Worm (Caenorhabditis elegans) whole organism, L1 larva: ENCODE results near the gene cyp-35B3.
A peak's percentile ranks its signal among the peaks of the same experiment; 100 is the strongest.

Source experiments
- C04F5.9 ChIP-seq: sonication (generic microtip); optimal IDR thresholded peaks from 2 replicates; lab custom pipeline; 2016; ENCODE audit warnings: missing genetic modification characterization, missing compliant biosample characterization
- F16B12.6 ChIP-seq: fragments of 150-350 bp; optimal IDR thresholded peaks from 2 replicates; lab custom pipeline; 2014; ENCODE audit warnings: missing biosample characterization, missing genetic modification characterization
- Y116A8C.19 ChIP-seq: sonication (generic microtip); optimal IDR thresholded peaks from 2 replicates; lab custom pipeline; 2016; ENCODE audit warnings: missing compliant biosample characterization, missing genetic modification characterization, borderline replicate concordance
- aha-1 ChIP-seq: fragments of 150-350 bp; optimal IDR thresholded peaks from 2 replicates; lab custom pipeline; 2014; ENCODE audit warnings: missing biosample characterization, missing genetic modification characterization
- alr-1 ChIP-seq: fragments of 200-800 bp; sonication (Bioruptor generic); optimal IDR thresholded peaks from 2 replicates; lab custom pipeline; 2018; ENCODE audit warnings: borderline replicate concordance, mild to moderate bottlenecking, missing genetic modification characterization, missing compliant biosample characterization
- aly-2 ChIP-seq: fragments of 150-350 bp; optimal IDR thresholded peaks from 2 replicates; lab custom pipeline; 2014; ENCODE audit warnings: missing biosample characterization, missing genetic modification characterization
- ama-1 ChIP-seq: fragments of 150-350 bp; optimal IDR thresholded peaks from 2 replicates; lab custom pipeline; 2014
- blmp-1 ChIP-seq: fragments of 150-350 bp; optimal IDR thresholded peaks from 2 replicates; lab custom pipeline; 2014; ENCODE audit warnings: missing biosample characterization, missing genetic modification characterization
- ceh-63 ChIP-seq: fragments of 200-800 bp; sonication (Bioruptor generic); optimal IDR thresholded peaks from 2 replicates; lab custom pipeline; 2018; ENCODE audit warnings: mild to moderate bottlenecking, missing genetic modification characterization, missing compliant biosample characterization
- ceh-8 ChIP-seq: fragments of 200-800 bp; sonication (Bioruptor generic); optimal IDR thresholded peaks from 2 replicates; lab custom pipeline; 2018; ENCODE audit warnings: mild to moderate bottlenecking, missing genetic modification characterization, moderate library complexity, missing compliant biosample characterization
- dpl-1 ChIP-seq, 3 experiments: fragments of 150-350 bp in 2 of 3; sonication (generic microtip) in 1 of 3; optimal IDR thresholded peaks; 2 replicates each; lab custom pipeline; 2014 to 2017; ENCODE audit warnings: missing biosample characterization in 3 of 3, missing genetic modification characterization in 3 of 3, missing genetic modification reagents in 3 of 3
- dsc-1 ChIP-seq: sonication (generic microtip); optimal IDR thresholded peaks from 2 replicates; lab custom pipeline; 2016; ENCODE audit warnings: mild to moderate bottlenecking, missing genetic modification characterization, missing compliant biosample characterization
- egl-13 ChIP-seq: sonication (generic microtip); optimal IDR thresholded peaks from 2 replicates; lab custom pipeline; 2016; ENCODE audit warnings: missing genotype, missing genetic modification reagents, missing genetic modification characterization, missing compliant biosample characterization
- elt-2 ChIP-seq: sonication (generic microtip); optimal IDR thresholded peaks from 2 replicates; lab custom pipeline; 2016; ENCODE audit warnings: missing genetic modification characterization, mild to moderate bottlenecking, inconsistent platforms, missing compliant biosample characterization, missing genetic modification reagents
- ets-5 ChIP-seq: fragments of 200-800 bp; sonication (Bioruptor generic); IDR thresholded peaks from 2 replicates; pipeline ENCODE4 v1.3.6; 2022; ENCODE audit warnings: missing genetic modification characterization, missing compliant biosample characterization
- fkh-8 ChIP-seq: sonication (generic microtip); optimal IDR thresholded peaks from 2 replicates; lab custom pipeline; 2016; ENCODE audit warnings: mild to moderate bottlenecking, missing genetic modification characterization, missing compliant biosample characterization
- fos-1 ChIP-seq: fragments of 150-350 bp; optimal IDR thresholded peaks from 2 replicates; lab custom pipeline; 2014; ENCODE audit warnings: missing biosample characterization, missing genetic modification characterization
- hlh-4 ChIP-seq: sonication (generic microtip); optimal IDR thresholded peaks from 2 replicates; lab custom pipeline; 2016; ENCODE audit warnings: mild to moderate bottlenecking, missing genetic modification characterization, missing compliant biosample characterization
- hpl-2 ChIP-seq: fragments of 150-350 bp; optimal IDR thresholded peaks from 2 replicates; lab custom pipeline; 2014; ENCODE audit warnings: missing biosample characterization, missing genetic modification reagents, missing genetic modification characterization
- isw-1 ChIP-seq: fragments of 200-800 bp; sonication (Bioruptor generic); IDR thresholded peaks from 2 replicates; pipeline ENCODE4 v1.3.6; 2022; ENCODE audit warnings: missing genetic modification characterization, missing compliant biosample characterization
- lin-14 ChIP-seq: fragments of 200-800 bp; sonication (Bioruptor generic); optimal IDR thresholded peaks from 2 replicates; lab custom pipeline; 2018; ENCODE audit warnings: mild to moderate bottlenecking, missing genetic modification characterization, moderate library complexity, missing compliant biosample characterization
- lin-15B ChIP-seq: fragments of 150-350 bp; sonication (generic microtip); optimal IDR thresholded peaks from 3 replicates; lab custom pipeline; 2014; ENCODE audit warnings: missing biosample characterization, missing genetic modification characterization
- lin-35 ChIP-seq, 2 experiments: fragments of 150-350 bp; optimal IDR thresholded peaks; 2 replicates each; lab custom pipeline; 2014; ENCODE audit warnings: missing biosample characterization in 2 of 2, missing genetic modification characterization in 2 of 2, missing genetic modification reagents in 2 of 2
- lin-39 ChIP-seq: fragments of 150-350 bp; optimal IDR thresholded peaks from 2 replicates; lab custom pipeline; 2014; ENCODE audit warnings: missing biosample characterization, missing genetic modification reagents, missing genetic modification characterization
- lir-3 ChIP-seq: sonication (generic microtip); optimal IDR thresholded peaks from 2 replicates; lab custom pipeline; 2016; ENCODE audit warnings: mild to moderate bottlenecking, missing genetic modification characterization, moderate library complexity, missing compliant biosample characterization; ENCODE audit not compliant: poor library complexity
- lsy-2 ChIP-seq, 2 experiments: fragments of 150-350 bp; optimal IDR thresholded peaks; 2 replicates each; lab custom pipeline; 2014; ENCODE audit warnings: missing biosample characterization in 2 of 2, missing genetic modification characterization in 2 of 2
- mab-9 ChIP-seq: fragments of 200-800 bp; sonication (Bioruptor generic); IDR thresholded peaks from 2 replicates; pipeline ENCODE4 v1.3.6; 2022; ENCODE audit warnings: missing genetic modification reagents, missing genetic modification characterization, missing compliant biosample characterization
- mdl-1 ChIP-seq, 2 experiments: fragments of 150-350 bp; optimal IDR thresholded peaks; 2 replicates each; lab custom pipeline; 2014 to 2017; ENCODE audit warnings: missing biosample characterization in 2 of 2, missing genetic modification characterization in 2 of 2, inconsistent platforms in 1 of 2
- mef-2 ChIP-seq: fragments of 150-350 bp; optimal IDR thresholded peaks from 2 replicates; lab custom pipeline; 2014; ENCODE audit warnings: missing biosample characterization, missing genetic modification characterization
- mep-1 ChIP-seq: fragments of 150-350 bp; optimal IDR thresholded peaks from 2 replicates; lab custom pipeline; 2014; ENCODE audit warnings: missing biosample characterization, missing genetic modification characterization
- nhr-11 ChIP-seq: fragments of 150-350 bp; optimal IDR thresholded peaks from 2 replicates; lab custom pipeline; 2014; ENCODE audit warnings: missing biosample characterization, missing genetic modification characterization
- nhr-12 ChIP-seq: sonication (generic microtip); optimal IDR thresholded peaks from 2 replicates; lab custom pipeline; 2017; ENCODE audit warnings: missing biosample characterization, missing genetic modification characterization
- nhr-19 ChIP-seq: fragments of 200-800 bp; sonication (Bioruptor generic); conservative IDR thresholded peaks from 2 replicates; pipeline ENCODE4 v1.3.6; 2022; ENCODE audit warnings: missing genetic modification characterization, missing compliant biosample characterization
- nhr-20 ChIP-seq: sonication (generic microtip); optimal IDR thresholded peaks from 2 replicates; lab custom pipeline; 2016; ENCODE audit warnings: mild to moderate bottlenecking, missing genetic modification characterization, missing compliant biosample characterization
- nhr-77 ChIP-seq: fragments of 150-350 bp; optimal IDR thresholded peaks from 2 replicates; lab custom pipeline; 2014; ENCODE audit warnings: missing biosample characterization, missing genetic modification characterization
- nhr-84 ChIP-seq: sonication (generic microtip); optimal IDR thresholded peaks from 2 replicates; lab custom pipeline; 2017; ENCODE audit warnings: missing biosample characterization, missing genetic modification characterization
- nhr-85 ChIP-seq: sonication (generic microtip); peaks from one replicate; lab custom pipeline; 2016; ENCODE audit warnings: missing genetic modification characterization, inconsistent platforms, missing compliant biosample characterization
- nhr-90 ChIP-seq: sonication (generic microtip); optimal IDR thresholded peaks from 2 replicates; lab custom pipeline; 2016; ENCODE audit warnings: mild to moderate bottlenecking, missing genetic modification characterization, missing compliant biosample characterization; ENCODE audit not compliant: poor library complexity
- pag-3 ChIP-seq: sonication (generic microtip); optimal IDR thresholded peaks from 2 replicates; lab custom pipeline; 2017; ENCODE audit warnings: missing genetic modification characterization, mild to moderate bottlenecking, missing compliant biosample characterization, antibody characterized with exemption, borderline replicate concordance; ENCODE audit not compliant: insufficient read depth
- pax-3 ChIP-seq: fragments of 200-800 bp; sonication (Bioruptor generic); optimal IDR thresholded peaks from 2 replicates; lab custom pipeline; 2018; ENCODE audit warnings: mild to moderate bottlenecking, missing genetic modification characterization, moderate library complexity, missing compliant biosample characterization
- pqm-1 ChIP-seq: sonication (generic microtip); optimal IDR thresholded peaks from 3 replicates; lab custom pipeline; 2017; ENCODE audit warnings: missing biosample characterization, missing genetic modification characterization
- rnt-1 ChIP-seq: sonication (generic microtip); optimal IDR thresholded peaks from 2 replicates; lab custom pipeline; 2016; ENCODE audit warnings: mild to moderate bottlenecking, missing genetic modification characterization, moderate library complexity, missing compliant biosample characterization
- skn-1 ChIP-seq: fragments of 150-350 bp; optimal IDR thresholded peaks from 2 replicates; lab custom pipeline; 2014; ENCODE audit warnings: missing biosample characterization, missing genetic modification characterization
- sptf-1 ChIP-seq: fragments of 150-350 bp; optimal IDR thresholded peaks from 2 replicates; lab custom pipeline; 2014; ENCODE audit warnings: missing biosample characterization, missing genetic modification characterization
- sup-37 ChIP-seq: fragments of 200-800 bp; sonication (Bioruptor generic); optimal IDR thresholded peaks from 2 replicates; lab custom pipeline; 2018; ENCODE audit warnings: mild to moderate bottlenecking, missing genetic modification characterization, missing compliant biosample characterization
- swsn-7 ChIP-seq: sonication (generic microtip); optimal IDR thresholded peaks from 2 replicates; lab custom pipeline; 2016; ENCODE audit warnings: missing genetic modification characterization, missing compliant biosample characterization
- tlp-1 ChIP-seq: fragments of 150-350 bp; optimal IDR thresholded peaks from 2 replicates; lab custom pipeline; 2014; ENCODE audit warnings: missing biosample characterization, missing genetic modification characterization
- unc-130 ChIP-seq: fragments of 150-350 bp; optimal IDR thresholded peaks from 2 replicates; lab custom pipeline; 2017; ENCODE audit warnings: missing biosample characterization, missing genetic modification characterization, inconsistent platforms
- unc-30 ChIP-seq: sonication (generic microtip); optimal IDR thresholded peaks from 2 replicates; lab custom pipeline; 2017; ENCODE audit warnings: missing biosample characterization, missing genetic modification characterization
- unc-62 ChIP-seq: fragments of 150-350 bp; optimal IDR thresholded peaks from 2 replicates; lab custom pipeline; 2014; ENCODE audit warnings: missing biosample characterization, missing genetic modification reagents, missing genetic modification characterization
- unc-86 ChIP-seq: sonication (generic microtip); optimal IDR thresholded peaks from 2 replicates; lab custom pipeline; 2016; ENCODE audit warnings: missing genetic modification characterization, missing compliant biosample characterization
- unc-98 ChIP-seq: fragments of 200-800 bp; sonication (Bioruptor generic); IDR thresholded peaks from 2 replicates; pipeline ENCODE4 v1.3.6; 2022; ENCODE audit warnings: missing genetic modification characterization, missing compliant biosample characterization
- xbp-1 ChIP-seq: sonication (generic microtip); optimal IDR thresholded peaks from 2 replicates; lab custom pipeline; 2016; ENCODE audit warnings: missing genetic modification characterization, missing compliant biosample characterization
- zip-4 ChIP-seq: fragments of 200-800 bp; sonication (Bioruptor generic); optimal IDR thresholded peaks from 2 replicates; lab custom pipeline; 2018; ENCODE audit warnings: mild to moderate bottlenecking, missing genetic modification characterization, moderate library complexity, missing compliant biosample characterization

cyp-35B3 gene

DNA sequence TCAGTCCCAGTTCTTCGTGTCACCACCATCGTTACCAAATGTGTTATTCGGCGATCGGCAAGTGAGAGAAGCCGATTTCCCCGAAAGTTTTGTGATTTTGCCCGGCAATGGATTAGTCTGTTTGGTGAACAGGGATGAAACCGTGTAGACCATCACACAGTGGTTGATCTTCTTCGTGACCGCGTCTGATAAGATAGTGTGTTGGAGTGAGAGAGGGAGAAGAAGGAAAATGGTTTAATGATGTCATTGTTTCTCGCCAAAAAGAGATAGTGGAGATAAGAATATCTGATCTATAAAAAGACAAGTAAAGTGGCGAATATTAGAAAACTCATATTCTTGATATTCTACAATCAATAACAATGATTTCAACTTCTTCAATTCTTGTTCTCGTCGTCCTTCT lies 34.7 kb downstream of the cyp-35B3 start, which contains the start of gene nlp-31:
Gene nlp-31 (plus strand): TSS at position 237 of the 400 bp plus-strand sequence.
- TF ChIP-seq tlp-1 (tag; lab: Kevin White, UChicago) = no peak
- no peak for TF ChIP-seq unc-98 (GFP tag; lab: Robert Waterston, UW)
- no peak for TF ChIP-seq pag-3 (tag; lab: Kevin White, UChicago)
- no peak for TF ChIP-seq swsn-7 (tag; lab: Kevin White, UChicago)
- peak; percentile 97 for TF ChIP-seq nhr-85 (tag; lab: Kevin White, UChicago)
- TF ChIP-seq sup-37 (GFP tag; lab: Kevin White, UChicago) = no peak
- peak; percentile 10 for TF ChIP-seq mep-1 (tag; lab: Kevin White, UChicago)
- TF ChIP-seq unc-86 (tag; lab: Kevin White, UChicago) = no peak
- peak in 1 of 2 experiments; percentile 43 for TF ChIP-seq lin-35 (GFP tag; optimal IDR thresholded peaks at IDR 0.05; lab: Kevin White, UChicago)
- no peak for TF ChIP-seq elt-2 (tag; lab: Kevin White, UChicago)
- peak in 1 of 2 experiments; percentile 41 for TF ChIP-seq mdl-1 (tag; optimal IDR thresholded peaks at IDR 0.05; lab: Kevin White, UChicago)
- TF ChIP-seq pqm-1 (tag; lab: Kevin White, UChicago) = no peak
- peak; percentile 73 for TF ChIP-seq lin-14 (GFP tag; lab: Kevin White, UChicago)
- TF ChIP-seq Y116A8C.19 (tag; lab: Kevin White, UChicago) = no peak
- no peak for TF ChIP-seq aha-1 (tag; lab: Kevin White, UChicago)
- TF ChIP-seq lin-39 (tag; lab: Kevin White, UChicago) = no peak
- no peak for TF ChIP-seq hpl-2 (GFP tag; lab: Kevin White, UChicago)
- TF ChIP-seq blmp-1 (tag; lab: Kevin White, UChicago) = peak; percentile 89
- TF ChIP-seq C04F5.9 (tag; lab: Kevin White, UChicago) = no peak
- TF ChIP-seq mef-2 (tag; lab: Kevin White, UChicago) = no peak
- TF ChIP-seq unc-30 (tag; lab: Kevin White, UChicago) = no peak
- TF ChIP-seq fkh-8 (tag; lab: Kevin White, UChicago) = no peak
- no peak for TF ChIP-seq ceh-63 (GFP tag; lab: Kevin White, UChicago)
- TF ChIP-seq nhr-20 (tag; lab: Kevin White, UChicago) = peak; percentile 88
- TF ChIP-seq F16B12.6 = no peak
- TF ChIP-seq aly-2 (tag; lab: Kevin White, UChicago) = no peak
- TF ChIP-seq rnt-1 = no peak
- peak; percentile 29 for TF ChIP-seq nhr-90 (tag; lab: Kevin White, UChicago)
- TF ChIP-seq sptf-1 (tag; lab: Kevin White, UChicago) = no peak
- no peak for TF ChIP-seq pax-3 (tag; lab: Kevin White, UChicago)
- TF ChIP-seq lin-15B (tag; lab: Kevin White, UChicago) = no peak
- TF ChIP-seq isw-1 (GFP tag; lab: Robert Waterston, UW) = no peak
- no peak for TF ChIP-seq nhr-11
- TF ChIP-seq dpl-1 (GFP tag; optimal IDR thresholded peaks at IDR 0.05; lab: Kevin White, UChicago) = no peak
- TF ChIP-seq hlh-4 (tag; lab: Kevin White, UChicago) = no peak
- TF ChIP-seq dsc-1 (tag; lab: Kevin White, UChicago) = no peak
- no peak for TF ChIP-seq ets-5
- no peak for TF ChIP-seq ceh-8
- TF ChIP-seq alr-1 (tag; lab: Kevin White, UChicago) = no peak
- TF ChIP-seq nhr-12 (tag; lab: Kevin White, UChicago) = no peak
- no peak for TF ChIP-seq lir-3 (tag; lab: Kevin White, UChicago)
- no peak for TF ChIP-seq unc-130 (tag; lab: Kevin White, UChicago)
- no peak for TF ChIP-seq ama-1 (lab: Kevin White, UChicago)
- TF ChIP-seq mab-9 (GFP tag; lab: Robert Waterston, UW) = no peak
- no peak for TF ChIP-seq zip-4 (GFP tag; lab: Kevin White, UChicago)
- TF ChIP-seq fos-1 (tag; lab: Kevin White, UChicago) = no peak
- no peak for TF ChIP-seq nhr-84 (tag; lab: Kevin White, UChicago)
- TF ChIP-seq lsy-2 (tag; optimal IDR thresholded peaks at IDR 0.05; lab: Kevin White, UChicago) = peak in 1 of 2 experiments; percentile 21
- TF ChIP-seq skn-1 = no peak
- 0 out of 2 replicates have a peak, but pooled peaks have one; percentile 29 for TF ChIP-seq nhr-19 (GFP tag; lab: Robert Waterston, UW)
- TF ChIP-seq unc-62 (GFP tag; lab: Kevin White, UChicago) = no peak
- TF ChIP-seq nhr-77 (tag; lab: Kevin White, UChicago) = no peak
- no peak for TF ChIP-seq xbp-1
- TF ChIP-seq egl-13 = no peak
